Worm (Caenorhabditis elegans) whole organism, young adult: ENCODE measurements around the gene ZC317.2.

Source experiments
- C06A6.2 ChIP-seq: fragments of 200-800 bp; sonication (Bioruptor generic); conservative IDR thresholded peaks from 2 replicates; pipeline ENCODE4 v1.3.6; 2022; ENCODE audit warnings: missing genetic modification characterization, missing compliant biosample characterization
- F22D6.2 ChIP-seq: sonication (generic microtip); optimal IDR thresholded peaks from 2 replicates; lab custom pipeline; 2016; ENCODE audit warnings: mild to moderate bottlenecking, missing genetic modification characterization, missing compliant biosample characterization
- F52B5.7 ChIP-seq: sonication (generic microtip); optimal IDR thresholded peaks from 2 replicates; lab custom pipeline; 2016; ENCODE audit warnings: mild to moderate bottlenecking, missing genetic modification characterization, missing compliant biosample characterization
- K12H6.12 ChIP-seq: fragments of 200-800 bp; sonication (Bioruptor generic); optimal IDR thresholded peaks from 2 replicates; lab custom pipeline; 2018; ENCODE audit warnings: mild to moderate bottlenecking, missing genetic modification characterization, missing compliant biosample characterization
- T07F8.4 ChIP-seq: sonication (generic microtip); optimal IDR thresholded peaks from 2 replicates; lab custom pipeline; 2016; ENCODE audit warnings: mild to moderate bottlenecking, missing genetic modification characterization, moderate library complexity, missing compliant biosample characterization
- Y79H2A.3 ChIP-seq: fragments of 200-800 bp; sonication (Bioruptor generic); conservative IDR thresholded peaks from 2 replicates; pipeline ENCODE4 v1.3.6; 2022; ENCODE audit warnings: missing genetic modification reagents, missing genetic modification characterization, missing compliant biosample characterization
- aptf-3 ChIP-seq: fragments of 200-800 bp; sonication (Bioruptor generic); IDR thresholded peaks from 2 replicates; pipeline ENCODE4 v1.3.6; 2022; ENCODE audit warnings: missing genetic modification characterization, missing compliant biosample characterization
- attf-3 ChIP-seq: fragments of 200-800 bp; sonication (Bioruptor generic); conservative IDR thresholded peaks from 2 replicates; pipeline ENCODE4 v1.3.6; 2022; ENCODE audit warnings: missing genetic modification reagents, missing genetic modification characterization, missing compliant biosample characterization
- cebp-2 ChIP-seq: fragments of 200-800 bp; sonication (Bioruptor generic); IDR thresholded peaks from 2 replicates; pipeline ENCODE4 v1.3.6; 2022; ENCODE audit warnings: missing genetic modification characterization, missing compliant biosample characterization
- ceh-100 ChIP-seq: fragments of 200-800 bp; sonication (Bioruptor generic); IDR thresholded peaks from 2 replicates; pipeline ENCODE4 v1.3.6; 2022; ENCODE audit warnings: missing genetic modification reagents, missing genetic modification characterization, missing compliant biosample characterization
- ceh-91 ChIP-seq: fragments of 200-800 bp; sonication (Bioruptor generic); IDR thresholded peaks from 2 replicates; pipeline ENCODE4 v1.3.6; 2022; ENCODE audit warnings: missing genetic modification reagents, missing genetic modification characterization, missing compliant biosample characterization
- dox-1 ChIP-seq: fragments of 200-800 bp; sonication (Bioruptor generic); IDR thresholded peaks from 2 replicates; pipeline ENCODE4 v1.3.6; 2022; ENCODE audit warnings: missing genetic modification reagents, missing genetic modification characterization, missing compliant biosample characterization
- dpff-1 ChIP-seq: sonication (generic microtip); optimal IDR thresholded peaks from 2 replicates; lab custom pipeline; 2017; ENCODE audit warnings: mild to moderate bottlenecking, missing genetic modification characterization, missing compliant biosample characterization
- efl-1 ChIP-seq: fragments of 150-350 bp; optimal IDR thresholded peaks from 2 replicates; lab custom pipeline; 2014; ENCODE audit warnings: missing biosample characterization, missing genetic modification reagents, missing genetic modification characterization
- egl-18 ChIP-seq: fragments of 200-800 bp; sonication (Bioruptor generic); IDR thresholded peaks from 2 replicates; pipeline ENCODE4 v1.3.6; 2022; ENCODE audit warnings: missing genetic modification reagents, missing genetic modification characterization, missing compliant biosample characterization
- egrh-3 ChIP-seq: fragments of 200-800 bp; sonication (Bioruptor generic); IDR thresholded peaks from 2 replicates; pipeline ENCODE4 v1.3.6; 2022; ENCODE audit warnings: missing genetic modification reagents, missing genetic modification characterization, missing compliant biosample characterization
- ets-4 ChIP-seq: fragments of 200-800 bp; sonication (Bioruptor generic); optimal IDR thresholded peaks from 2 replicates; lab custom pipeline; 2018; ENCODE audit warnings: mild to moderate bottlenecking, missing genetic modification characterization, missing compliant biosample characterization
- fkh-3 ChIP-seq: sonication (generic microtip); optimal IDR thresholded peaks from 2 replicates; lab custom pipeline; 2016; ENCODE audit warnings: mild to moderate bottlenecking, missing genetic modification characterization, missing compliant biosample characterization
- him-1 ChIP-seq: sonication (generic microtip); optimal IDR thresholded peaks from 2 replicates; lab custom pipeline; 2016; ENCODE audit warnings: missing genotype, missing genetic modification reagents, missing genetic modification characterization, missing compliant biosample characterization
- hrde-1 ChIP-seq: sonication (generic microtip); optimal IDR thresholded peaks from 2 replicates; lab custom pipeline; 2016; ENCODE audit warnings: missing genetic modification characterization, mild to moderate bottlenecking, missing compliant biosample characterization, moderate library complexity, missing genotype, missing genetic modification reagents, borderline replicate concordance
- hsf-1 ChIP-seq: fragments of 200-800 bp; sonication (Bioruptor generic); IDR thresholded peaks from 2 replicates; pipeline ENCODE4 v1.3.6; 2022; ENCODE audit warnings: missing genetic modification reagents, missing genetic modification characterization, missing compliant biosample characterization
- lin-35 ChIP-seq, 3 experiments: fragments of 150-350 bp in 2 of 3; sonication (generic microtip) in 1 of 3; optimal IDR thresholded peaks; 2 replicates each; lab custom pipeline; 2014 to 2018; ENCODE audit warnings: missing biosample characterization in 3 of 3, missing genetic modification characterization in 3 of 3, missing genetic modification reagents in 3 of 3
- lin-40 ChIP-seq: sonication (generic microtip); optimal IDR thresholded peaks from 2 replicates; lab custom pipeline; 2016; ENCODE audit warnings: missing genetic modification characterization, mild to moderate bottlenecking, missing compliant biosample characterization, missing genotype, missing genetic modification reagents
- lin-54 ChIP-seq: fragments of 200-800 bp; sonication (Bioruptor generic); optimal IDR thresholded peaks from 2 replicates; lab custom pipeline; 2018; ENCODE audit warnings: mild to moderate bottlenecking, missing genetic modification characterization, missing compliant biosample characterization
- madf-10 ChIP-seq: sonication (generic microtip); optimal IDR thresholded peaks from 2 replicates; lab custom pipeline; 2016; ENCODE audit warnings: mild to moderate bottlenecking, missing genetic modification characterization, missing compliant biosample characterization
- madf-3 ChIP-seq: fragments of 200-800 bp; sonication (Bioruptor generic); IDR thresholded peaks from 2 replicates; pipeline ENCODE4 v1.3.6; 2022; ENCODE audit warnings: missing genetic modification reagents, missing genetic modification characterization, missing compliant biosample characterization
- madf-8 ChIP-seq: fragments of 200-800 bp; sonication (Bioruptor generic); conservative IDR thresholded peaks from 2 replicates; pipeline ENCODE4 v1.3.6; 2022; ENCODE audit warnings: missing genetic modification reagents, missing genetic modification characterization, missing compliant biosample characterization
- mel-28 ChIP-seq: sonication (generic microtip); optimal IDR thresholded peaks from 2 replicates; lab custom pipeline; 2016; ENCODE audit warnings: borderline replicate concordance, mild to moderate bottlenecking, missing genetic modification characterization, missing compliant biosample characterization
- nfya-2 ChIP-seq: fragments of 200-800 bp; sonication (Bioruptor generic); IDR thresholded peaks from 2 replicates; pipeline ENCODE4 v1.3.6; 2022; ENCODE audit warnings: missing genetic modification reagents, missing genetic modification characterization, missing compliant biosample characterization
- nfyb-1 ChIP-seq: fragments of 200-800 bp; sonication (Bioruptor generic); IDR thresholded peaks from 2 replicates; pipeline ENCODE4 v1.3.6; 2022; ENCODE audit warnings: missing genetic modification reagents, missing genetic modification characterization, missing compliant biosample characterization
- pbrm-1 ChIP-seq: fragments of 200-800 bp; sonication (Bioruptor generic); IDR thresholded peaks from 2 replicates; pipeline ENCODE4 v1.3.6; 2022; ENCODE audit warnings: missing genetic modification reagents, missing genetic modification characterization, missing compliant biosample characterization
- repo-1 ChIP-seq: sonication (generic microtip); optimal IDR thresholded peaks from 2 replicates; lab custom pipeline; 2017; ENCODE audit warnings: mild to moderate bottlenecking, missing genetic modification characterization, missing compliant biosample characterization
- rpc-1 ChIP-seq, 2 experiments: fragments of 150-350 bp in 1 of 2; sonication (generic microtip) in 1 of 2; optimal IDR thresholded peaks; 2 replicates each; lab custom pipeline; 2014 to 2018; ENCODE audit warnings: missing biosample characterization in 1 of 2, missing genetic modification characterization in 1 of 2, missing genetic modification reagents in 1 of 2, missing genotype in 1 of 2
- sdz-38 ChIP-seq: sonication (generic microtip); optimal IDR thresholded peaks from 2 replicates; lab custom pipeline; 2016; ENCODE audit warnings: missing genotype, missing genetic modification characterization, missing compliant biosample characterization
- sptf-2 ChIP-seq: fragments of 200-800 bp; sonication (Bioruptor generic); optimal IDR thresholded peaks from 2 replicates; lab custom pipeline; 2018; ENCODE audit warnings: mild to moderate bottlenecking, missing genetic modification characterization, missing compliant biosample characterization
- tbp1 ChIP-seq: fragments of 200-800 bp; sonication (Bioruptor generic); optimal IDR thresholded peaks from 2 replicates; lab custom pipeline; 2018; ENCODE audit warnings: mild to moderate bottlenecking, missing genetic modification characterization, missing compliant biosample characterization
- tlf-1 ChIP-seq: fragments of 200-800 bp; sonication (Bioruptor generic); optimal IDR thresholded peaks from 2 replicates; lab custom pipeline; 2018; ENCODE audit warnings: mild to moderate bottlenecking, missing genetic modification characterization, missing compliant biosample characterization
- xnd-1 ChIP-seq: sonication (generic microtip); optimal IDR thresholded peaks from 2 replicates; lab custom pipeline; 2016; ENCODE audit warnings: missing genotype, missing genetic modification reagents, missing genetic modification characterization, missing compliant biosample characterization
- zfh-2 ChIP-seq: fragments of 200-800 bp; sonication (Bioruptor generic); conservative IDR thresholded peaks from 2 replicates; pipeline ENCODE4 v1.3.6; 2022; ENCODE audit warnings: missing genetic modification reagents, missing genetic modification characterization, missing compliant biosample characterization
- zim-3 ChIP-seq: sonication (generic microtip); optimal IDR thresholded peaks from 2 replicates; lab custom pipeline; 2017; ENCODE audit warnings: mild to moderate bottlenecking, missing genetic modification characterization, moderate library complexity, missing compliant biosample characterization
- ztf-18 ChIP-seq: sonication (generic microtip); optimal IDR thresholded peaks from 2 replicates; lab custom pipeline; 2016; ENCODE audit warnings: missing genotype, mild to moderate bottlenecking, missing genetic modification characterization, missing compliant biosample characterization
- ztf-22 ChIP-seq: fragments of 200-800 bp; sonication (Bioruptor generic); optimal IDR thresholded peaks from 2 replicates; lab custom pipeline; 2018; ENCODE audit warnings: mild to moderate bottlenecking, missing genetic modification characterization, moderate library complexity, missing compliant biosample characterization
- ztf-26 ChIP-seq: sonication (generic microtip); optimal IDR thresholded peaks from 2 replicates; lab custom pipeline; 2017; ENCODE audit warnings: missing genetic modification characterization, missing compliant biosample characterization
- ztf-28 ChIP-seq: fragments of 200-800 bp; sonication (Bioruptor generic); IDR thresholded peaks from 2 replicates; pipeline ENCODE4 v1.3.6; 2022; ENCODE audit warnings: missing genetic modification reagents, missing genetic modification characterization, missing compliant biosample characterization
- ztf-3 ChIP-seq: fragments of 200-800 bp; sonication (Bioruptor generic); optimal IDR thresholded peaks from 2 replicates; lab custom pipeline; 2018; ENCODE audit warnings: mild to moderate bottlenecking, missing genetic modification characterization, missing compliant biosample characterization
- ztf-6 ChIP-seq: fragments of 200-800 bp; sonication (Bioruptor generic); IDR thresholded peaks from 2 replicates; pipeline ENCODE4 v1.3.6; 2022; ENCODE audit warnings: missing genetic modification reagents, missing genetic modification characterization, missing compliant biosample characterization

ZC317.2 gene

ce11 chrV:5504295-5504694 is 44.4 kb downstream of the ZC317.2 start:
- TF ChIP-seq tbp1, result no peak
- no peak for TF ChIP-seq ceh-100
- TF ChIP-seq ztf-6, result no peak
- TF ChIP-seq lin-54 (GFP tag; lab: Kevin White, UChicago), result no peak
- no peak for TF ChIP-seq ztf-18 (tag; lab: Kevin White, UChicago)
- TF ChIP-seq nfyb-1 (GFP tag; lab: Robert Waterston, UW), result 0 out of 2 replicates have a peak, but pooled peaks have one; percentile 12
- peak; percentile 27; the same call in 1 of the 2 replicates for TF ChIP-seq egrh-3
- peak; percentile 58 for TF ChIP-seq zfh-2 (GFP tag; lab: Robert Waterston, UW)
- TF ChIP-seq dox-1, result peak; percentile 13; the same call in 1 of the 2 replicates
- TF ChIP-seq hsf-1 (GFP tag; lab: Robert Waterston, UW), result no peak
- no peak for TF ChIP-seq nfya-2

ce11 chrV:5504807-5505442 is 45.0 kb downstream of the ZC317.2 start, which contains the start of the genes dnj-19 and nhr-47:
Gene dnj-19, minus strand, starts transcription at chrV:5504857.
Gene nhr-47, plus strand, starts transcription at chrV:5505253.
- peak; percentile 78 for TF ChIP-seq attf-3
- TF ChIP-seq fkh-3, result no peak
- peak; percentile 82 for TF ChIP-seq xnd-1
- TF ChIP-seq ztf-22 (GFP tag; lab: Kevin White, UChicago), result no peak
- no peak for TF ChIP-seq aptf-3 (GFP tag; lab: Robert Waterston, UW)
- TF ChIP-seq dpff-1 (tag; lab: Kevin White, UChicago), result no peak
- TF ChIP-seq C06A6.2, result peak; percentile 84
- peak; percentile 72 for TF ChIP-seq ceh-91
- TF ChIP-seq F22D6.2 (tag; lab: Kevin White, UChicago), result peak; percentile 62
- peak; percentile 73 for TF ChIP-seq K12H6.12 (tag; lab: Kevin White, UChicago)
- TF ChIP-seq sdz-38, result no peak
- peak; percentile 41 for TF ChIP-seq efl-1 (GFP tag; lab: Kevin White, UChicago)
- peak; percentile 75 for TF ChIP-seq madf-8 (GFP tag; lab: Robert Waterston, UW)
- TF ChIP-seq hrde-1 (tag; lab: Kevin White, UChicago), result no peak
- peak; percentile 91 for TF ChIP-seq madf-3 (GFP tag; lab: Robert Waterston, UW)
- TF ChIP-seq egl-18 (GFP tag; lab: Robert Waterston, UW), result 0 out of 2 replicates have a peak, but pooled peaks have one; percentile 39
- peak in 2 of 3 experiments; percentile 38 to 92 for TF ChIP-seq lin-35 (GFP tag; optimal IDR thresholded peaks at IDR 0.05; lab: Kevin White, UChicago)
- TF ChIP-seq repo-1 (tag; lab: Kevin White, UChicago), result peak; percentile 91
- TF ChIP-seq ets-4 (GFP tag; lab: Kevin White, UChicago), result no peak
- TF ChIP-seq Y79H2A.3 (GFP tag; lab: Robert Waterston, UW), result no peak
- no peak for TF ChIP-seq F52B5.7 (tag; lab: Kevin White, UChicago)
- peak; percentile 95 for TF ChIP-seq nfyb-1 (GFP tag; lab: Robert Waterston, UW)
- peak; percentile 96 for TF ChIP-seq pbrm-1 (GFP tag; lab: Robert Waterston, UW)
- TF ChIP-seq mel-28 (tag; lab: Kevin White, UChicago), result no peak
- TF ChIP-seq cebp-2 (GFP tag; lab: Robert Waterston, UW), result no peak
- TF ChIP-seq rpc-1 (optimal IDR thresholded peaks at IDR 0.05; lab: Kevin White, UChicago), result peak; percentile 1
- TF ChIP-seq rpc-1 (tag; optimal IDR thresholded peaks at IDR 0.05; lab: Kevin White, UChicago), result no peak
- peak; percentile 75 for TF ChIP-seq madf-10 (tag; lab: Kevin White, UChicago)
- no peak for TF ChIP-seq sptf-2 (GFP tag; lab: Kevin White, UChicago)
- TF ChIP-seq nfya-2, result no peak
- peak; percentile 42 for TF ChIP-seq zim-3 (tag; lab: Kevin White, UChicago)
- 0 out of 2 replicates have a peak, but pooled peaks have one; percentile 19 for TF ChIP-seq ztf-28
- TF ChIP-seq ztf-3 (GFP tag; lab: Kevin White, UChicago), result no peak
- TF ChIP-seq lin-54 (GFP tag; lab: Kevin White, UChicago), result peak; percentile 91
- TF ChIP-seq ztf-26 (tag; lab: Kevin White, UChicago), result peak; percentile 91
- peak; percentile 36 for TF ChIP-seq him-1 (tag; lab: Kevin White, UChicago)
- peak; percentile 95 for TF ChIP-seq lin-40 (tag; lab: Kevin White, UChicago)
- no peak for TF ChIP-seq T07F8.4 (tag; lab: Kevin White, UChicago)
- TF ChIP-seq tlf-1 (GFP tag; lab: Kevin White, UChicago), result peak; percentile 85
- TF ChIP-seq zfh-2 (GFP tag; lab: Robert Waterston, UW), result no peak; the same call in 1 of the 2 replicates
